Worm (Caenorhabditis elegans) whole organism, L4 larva: ENCODE data around the gene M05D6.2.
A peak's percentile ranks its signal among the peaks of the same experiment; 100 is the strongest.

Source experiments
- F37D6.2 ChIP-seq: sonication (generic microtip); optimal IDR thresholded peaks from 2 replicates; lab custom pipeline; 2016; ENCODE audit warnings: mild to moderate bottlenecking, missing genetic modification characterization, missing compliant biosample characterization
- T26A8.4 ChIP-seq: fragments of 200-800 bp; sonication (Bioruptor generic); IDR thresholded peaks from 2 replicates; pipeline ENCODE4 v1.3.6; 2022; ENCODE audit warnings: missing genetic modification characterization, missing compliant biosample characterization
- Y105C5A.15 ChIP-seq: fragments of 200-800 bp; sonication (Bioruptor generic); IDR thresholded peaks from 2 replicates; pipeline ENCODE4 v1.3.6; 2022; ENCODE audit warnings: missing genetic modification characterization, missing compliant biosample characterization
- Y48G9A.11 ChIP-seq: fragments of 200-800 bp; sonication (Bioruptor generic); IDR thresholded peaks from 2 replicates; pipeline ENCODE4 v1.3.6; 2022; ENCODE audit warnings: missing genetic modification reagents, missing genetic modification characterization, missing compliant biosample characterization
- Y75B8A.6 ChIP-seq: fragments of 200-800 bp; sonication (Bioruptor generic); IDR thresholded peaks from 2 replicates; pipeline ENCODE4 v1.3.6; 2022; ENCODE audit warnings: missing genetic modification reagents, missing genetic modification characterization, missing compliant biosample characterization
- ZK337.2 ChIP-seq: fragments of 200-800 bp; sonication (Bioruptor generic); IDR thresholded peaks from 2 replicates; pipeline ENCODE4 v1.3.6; 2022; ENCODE audit warnings: missing genetic modification reagents, missing genetic modification characterization, missing compliant biosample characterization
- aha-1 ChIP-seq: fragments of 150-350 bp; peaks from one replicate; lab custom pipeline; 2014; ENCODE audit warnings: missing biosample characterization, missing genetic modification characterization
- ama-1 ChIP-seq: fragments of 150-350 bp; optimal IDR thresholded peaks from 2 replicates; lab custom pipeline; 2014; ENCODE audit warnings: inconsistent platforms, mixed read lengths
- arid-1 ChIP-seq: fragments of 200-800 bp; sonication (Bioruptor generic); conservative IDR thresholded peaks from 2 replicates; pipeline ENCODE4 v1.3.6; 2022; ENCODE audit warnings: missing genetic modification reagents, missing genetic modification characterization, missing compliant biosample characterization
- ceh-20 ChIP-seq: fragments of 200-800 bp; sonication (Bioruptor generic); IDR thresholded peaks from 2 replicates; pipeline ENCODE4 v1.3.6; 2022; ENCODE audit warnings: missing genetic modification reagents, missing genetic modification characterization, missing compliant biosample characterization
- ceh-28 ChIP-seq: fragments of 150-350 bp; optimal IDR thresholded peaks from 2 replicates; lab custom pipeline; 2014; ENCODE audit warnings: missing biosample characterization, missing genetic modification reagents, missing genetic modification characterization
- ceh-62 ChIP-seq: sonication (generic microtip); optimal IDR thresholded peaks from 2 replicates; lab custom pipeline; 2017; ENCODE audit warnings: missing biosample characterization, missing genetic modification characterization
- daf-12 ChIP-seq: fragments of 150-350 bp; optimal IDR thresholded peaks from 2 replicates; lab custom pipeline; 2014; ENCODE audit warnings: missing biosample characterization, missing genetic modification reagents, missing genetic modification characterization
- dmd-6 ChIP-seq: fragments of 200-800 bp; sonication (Bioruptor generic); IDR thresholded peaks from 2 replicates; pipeline ENCODE4 v1.3.6; 2022; ENCODE audit warnings: missing genetic modification reagents, missing genetic modification characterization, missing compliant biosample characterization
- dpl-1 ChIP-seq: fragments of 150-350 bp; optimal IDR thresholded peaks from 2 replicates; lab custom pipeline; 2014; ENCODE audit warnings: missing biosample characterization, missing genetic modification reagents, missing genetic modification characterization
- duxl-1 ChIP-seq: sonication (generic microtip); optimal IDR thresholded peaks from 2 replicates; lab custom pipeline; 2016; ENCODE audit warnings: mild to moderate bottlenecking, missing genetic modification characterization, moderate library complexity, missing compliant biosample characterization; ENCODE audit not compliant: poor library complexity
- dve-1 ChIP-seq: sonication (generic microtip); optimal IDR thresholded peaks from 2 replicates; lab custom pipeline; 2017; ENCODE audit warnings: antibody characterized with exemption, mild to moderate bottlenecking, missing genetic modification characterization, missing compliant biosample characterization; ENCODE audit not compliant: insufficient read depth
- egl-27 ChIP-seq: sonication (generic microtip); optimal IDR thresholded peaks from 3 replicates; lab custom pipeline; 2017; ENCODE audit warnings: missing biosample characterization, missing genetic modification reagents, missing genetic modification characterization
- gei-8 ChIP-seq: fragments of 200-800 bp; sonication (Bioruptor generic); optimal IDR thresholded peaks from 2 replicates; lab custom pipeline; 2018; ENCODE audit warnings: mild to moderate bottlenecking, missing genetic modification characterization, missing compliant biosample characterization
- hif-1 ChIP-seq, 2 experiments: sonication (generic microtip); optimal IDR thresholded peaks; 2 replicates each; lab custom pipeline; 2016 to 2017; ENCODE audit warnings: missing compliant biosample characterization in 2 of 2, missing genetic modification characterization in 2 of 2, missing genetic modification reagents in 2 of 2, missing genotype in 2 of 2, mild to moderate bottlenecking in 1 of 2
- hlh-11 ChIP-seq: fragments of 200-800 bp; sonication (Bioruptor generic); optimal IDR thresholded peaks from 2 replicates; lab custom pipeline; 2018; ENCODE audit warnings: mild to moderate bottlenecking, missing genetic modification characterization, missing compliant biosample characterization
- hlh-30 ChIP-seq: sonication (generic microtip); optimal IDR thresholded peaks from 2 replicates; lab custom pipeline; 2017; ENCODE audit warnings: antibody characterized with exemption, mild to moderate bottlenecking, missing genetic modification characterization, missing compliant biosample characterization; ENCODE audit not compliant: insufficient read depth
- hmg-1.1 ChIP-seq: fragments of 200-800 bp; sonication (Bioruptor generic); IDR thresholded peaks from 2 replicates; pipeline ENCODE4 v1.3.6; 2022; ENCODE audit warnings: missing genetic modification reagents, missing genetic modification characterization, missing compliant biosample characterization
- lin-13 ChIP-seq: fragments of 150-350 bp; optimal IDR thresholded peaks from 2 replicates; lab custom pipeline; 2014; ENCODE audit warnings: missing biosample characterization, missing genetic modification reagents, missing genetic modification characterization
- lin-15B ChIP-seq: fragments of 150-350 bp; sonication (generic microtip); optimal IDR thresholded peaks from 3 replicates; lab custom pipeline; 2014; ENCODE audit warnings: missing biosample characterization, missing genetic modification characterization
- lin-29 ChIP-seq: fragments of 200-800 bp; sonication (Bioruptor generic); IDR thresholded peaks from 2 replicates; pipeline ENCODE4 v1.3.6; 2022; ENCODE audit warnings: missing genetic modification reagents, missing genetic modification characterization, missing compliant biosample characterization
- lin-38 ChIP-seq: fragments of 200-800 bp; sonication (Bioruptor generic); IDR thresholded peaks from 2 replicates; pipeline ENCODE4 v1.3.6; 2022; ENCODE audit warnings: missing genetic modification reagents, missing genetic modification characterization, missing compliant biosample characterization
- lir-3 ChIP-seq: sonication (generic microtip); optimal IDR thresholded peaks from 2 replicates; lab custom pipeline; 2016; ENCODE audit warnings: mild to moderate bottlenecking, missing genetic modification characterization, missing compliant biosample characterization
- lsy-2 ChIP-seq, 2 experiments: fragments of 150-350 bp in 1 of 2; sonication (generic microtip) in 1 of 2; optimal IDR thresholded peaks; 2 replicates each; lab custom pipeline; 2014 to 2017; ENCODE audit warnings: missing biosample characterization in 2 of 2, missing genetic modification characterization in 2 of 2
- madf-5 ChIP-seq, 2 experiments: fragments of 200-800 bp; sonication (Bioruptor generic); IDR thresholded peaks; 2 replicates each; pipeline ENCODE4 v1.3.6; 2022; ENCODE audit warnings: missing compliant biosample characterization in 2 of 2, missing genetic modification characterization in 2 of 2
- madf-9 ChIP-seq: fragments of 200-800 bp; sonication (Bioruptor generic); conservative IDR thresholded peaks from 2 replicates; pipeline ENCODE4 v1.3.6; 2022; ENCODE audit warnings: missing genetic modification reagents, missing genetic modification characterization, missing compliant biosample characterization
- mdl-1 ChIP-seq, 2 experiments: fragments of 150-350 bp in 1 of 2; sonication (generic microtip) in 1 of 2; optimal IDR thresholded peaks; 2 replicates each; lab custom pipeline; 2014 to 2017; ENCODE audit warnings: missing biosample characterization in 2 of 2, missing genetic modification characterization in 2 of 2
- mep-1 ChIP-seq: fragments of 150-350 bp; sonication (generic microtip); optimal IDR thresholded peaks from 3 replicates; lab custom pipeline; 2014; ENCODE audit warnings: missing biosample characterization, missing genetic modification characterization
- mes-2 ChIP-seq: sonication (generic microtip); optimal IDR thresholded peaks from 2 replicates; lab custom pipeline; 2016; ENCODE audit warnings: missing genotype, mild to moderate bottlenecking, missing genetic modification characterization, missing compliant biosample characterization; ENCODE audit not compliant: poor library complexity, severe bottlenecking
- mxl-3 ChIP-seq: fragments of 200-800 bp; sonication (Bioruptor generic); optimal IDR thresholded peaks from 2 replicates; lab custom pipeline; 2018; ENCODE audit warnings: mild to moderate bottlenecking, missing genetic modification characterization, missing compliant biosample characterization
- nhr-11 ChIP-seq: fragments of 150-350 bp; optimal IDR thresholded peaks from 2 replicates; lab custom pipeline; 2014; ENCODE audit warnings: missing biosample characterization, missing genetic modification characterization
- nhr-111 ChIP-seq: fragments of 200-800 bp; sonication (Bioruptor generic); optimal IDR thresholded peaks from 2 replicates; lab custom pipeline; 2018; ENCODE audit warnings: mild to moderate bottlenecking, missing genetic modification characterization, missing compliant biosample characterization
- nhr-237 ChIP-seq: sonication (generic microtip); optimal IDR thresholded peaks from 2 replicates; lab custom pipeline; 2017; ENCODE audit warnings: missing biosample characterization, missing genetic modification characterization
- nhr-28 ChIP-seq: fragments of 150-350 bp; optimal IDR thresholded peaks from 2 replicates; lab custom pipeline; 2014; ENCODE audit warnings: missing biosample characterization, missing genetic modification characterization
- nhr-77 ChIP-seq: fragments of 150-350 bp; optimal IDR thresholded peaks from 2 replicates; lab custom pipeline; 2014; ENCODE audit warnings: missing biosample characterization, missing genetic modification characterization
- rbr-2 ChIP-seq: sonication (generic microtip); optimal IDR thresholded peaks from 2 replicates; lab custom pipeline; 2016; ENCODE audit warnings: missing genotype, missing genetic modification characterization, missing compliant biosample characterization
- set-16 ChIP-seq: fragments of 200-800 bp; sonication (Bioruptor generic); IDR thresholded peaks from 2 replicates; pipeline ENCODE4 v1.3.6; 2022; ENCODE audit warnings: missing genetic modification reagents, missing genetic modification characterization, missing compliant biosample characterization
- snpc-4 ChIP-seq: fragments of 150-350 bp; optimal IDR thresholded peaks from 2 replicates; lab custom pipeline; 2014; ENCODE audit warnings: missing biosample characterization, missing genetic modification characterization
- spr-1 ChIP-seq: sonication (generic microtip); optimal IDR thresholded peaks from 2 replicates; lab custom pipeline; 2016; ENCODE audit warnings: mild to moderate bottlenecking, missing genetic modification characterization, missing compliant biosample characterization
- unc-130 ChIP-seq: sonication (generic microtip); optimal IDR thresholded peaks from 2 replicates; lab custom pipeline; 2016; ENCODE audit warnings: missing genetic modification reagents, missing genetic modification characterization, missing compliant biosample characterization
- zag-1 ChIP-seq: fragments of 150-350 bp; optimal IDR thresholded peaks from 2 replicates; lab custom pipeline; 2014; ENCODE audit warnings: missing biosample characterization, missing genetic modification characterization
- ztf-11 ChIP-seq: fragments of 150-350 bp; optimal IDR thresholded peaks from 2 replicates; lab custom pipeline; 2014; ENCODE audit warnings: missing biosample characterization, missing genetic modification characterization
- ztf-7 ChIP-seq: fragments of 150-350 bp; optimal IDR thresholded peaks from 2 replicates; lab custom pipeline; 2014; ENCODE audit warnings: missing biosample characterization, missing genetic modification characterization

Gene M05D6.2

DNA sequence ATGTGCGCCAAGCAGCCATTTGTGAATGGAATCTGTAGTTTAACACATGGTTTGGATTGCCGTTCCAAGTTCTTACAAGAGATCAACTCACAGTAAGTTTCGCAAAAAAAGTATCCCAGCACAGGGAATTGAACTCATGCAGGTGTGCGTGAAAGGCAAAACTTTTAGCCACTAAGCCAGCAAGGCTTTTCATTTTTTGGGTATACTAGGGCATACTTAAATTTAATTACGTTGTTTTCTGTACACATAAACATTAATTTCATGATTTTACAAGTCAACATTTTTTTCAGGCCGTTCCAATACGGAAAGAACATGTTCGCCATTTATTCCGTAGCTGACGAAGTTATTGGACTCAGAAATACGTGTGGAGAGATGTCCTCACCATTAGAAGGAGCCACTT is 26.4 kb upstream of the M05D6.2 start (continued):
- no peak for TF ChIP-seq snpc-4
- no peak for TF ChIP-seq daf-12 (tag; lab: Kevin White, UChicago)
- TF ChIP-seq madf-9 (GFP tag; lab: Robert Waterston, UW): no peak
- TF ChIP-seq mdl-1 (tag; optimal IDR thresholded peaks at IDR 0.05; lab: Kevin White, UChicago): no peak
- TF ChIP-seq mxl-3 (GFP tag; lab: Kevin White, UChicago): peak; percentile 50
- no peak for TF ChIP-seq dpl-1 (GFP tag; lab: Kevin White, UChicago)
- no peak for TF ChIP-seq nhr-28 (tag; lab: Kevin White, UChicago)
- TF ChIP-seq hlh-11: peak; percentile 4
- peak; percentile 75 for TF ChIP-seq nhr-111 (GFP tag; lab: Kevin White, UChicago)
- TF ChIP-seq mep-1: no peak
- TF ChIP-seq ztf-7 (tag; lab: Kevin White, UChicago): peak; percentile 1
- TF ChIP-seq lin-29 (GFP tag; lab: Robert Waterston, UW): peak; percentile 7; the same call in 1 of the 2 replicates
- no peak for TF ChIP-seq ceh-28 (tag; lab: Kevin White, UChicago)
- no peak for TF ChIP-seq nhr-237 (tag; lab: Kevin White, UChicago)
- TF ChIP-seq ZK337.2 (GFP tag; lab: Robert Waterston, UW): 0 out of 2 replicates have a peak, but pooled peaks have one; percentile 25
- peak; percentile 72 to 77; a peak in 3 of 4 replicates for TF ChIP-seq madf-5 (GFP tag; IDR thresholded peaks at IDR 0.05; lab: Robert Waterston, UW)
- TF ChIP-seq ztf-11 (tag; lab: Kevin White, UChicago): no peak
- peak; percentile 85 for TF ChIP-seq lin-38
- TF ChIP-seq egl-27: no peak
- TF ChIP-seq lir-3 (tag; lab: Kevin White, UChicago): peak; percentile 85
- no peak for TF ChIP-seq nhr-11 (tag; lab: Kevin White, UChicago)
- TF ChIP-seq nhr-77: no peak
- TF ChIP-seq spr-1 (tag; lab: Kevin White, UChicago): peak; percentile 84
- no peak for TF ChIP-seq F37D6.2 (tag; lab: Kevin White, UChicago)
- TF ChIP-seq lin-15B (tag; lab: Kevin White, UChicago): no peak
- TF ChIP-seq set-16 (GFP tag; lab: Robert Waterston, UW): no peak

DNA sequence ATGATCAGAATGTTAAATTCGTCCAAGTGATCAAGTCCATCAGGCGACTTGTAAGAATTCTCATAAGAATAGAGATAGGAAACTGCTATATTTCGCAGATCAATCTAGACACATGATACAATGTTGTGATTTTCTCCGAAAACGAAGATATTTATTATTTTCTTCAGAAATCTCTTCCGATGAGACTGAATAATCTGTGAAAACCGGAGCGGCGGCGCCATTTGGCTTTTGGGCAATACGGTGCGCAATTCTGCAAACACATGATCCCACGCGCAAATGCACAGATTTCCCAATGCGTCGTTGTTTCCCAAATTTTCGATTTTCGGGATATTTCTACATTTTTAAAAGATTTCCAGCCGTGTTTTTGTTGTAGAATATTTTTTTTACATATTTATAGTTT is 25.7 kb upstream of the M05D6.2 start:
- TF ChIP-seq zag-1 (tag; lab: Kevin White, UChicago): no peak
- no peak for TF ChIP-seq lin-15B (tag; lab: Kevin White, UChicago)
- no peak for TF ChIP-seq Y75B8A.6
- no peak for TF ChIP-seq ama-1 (lab: Kevin White, UChicago)
- TF ChIP-seq arid-1 (GFP tag; lab: Robert Waterston, UW): no peak
- TF ChIP-seq egl-27: no peak
- peak; percentile 60 for TF ChIP-seq lin-38
- peak; percentile 32 for TF ChIP-seq rbr-2
- peak in 1 of 2 experiments; percentile 91 for TF ChIP-seq lsy-2 (tag; optimal IDR thresholded peaks at IDR 0.05; lab: Kevin White, UChicago)
- TF ChIP-seq hlh-30 (tag; lab: Kevin White, UChicago): peak; percentile 48
- no peak for TF ChIP-seq ceh-62 (tag; lab: Kevin White, UChicago)
- no peak for TF ChIP-seq Y105C5A.15 (GFP tag; lab: Robert Waterston, UW)
- TF ChIP-seq aha-1 (tag; lab: Kevin White, UChicago): no peak
- peak; percentile 57 for TF ChIP-seq dpl-1 (GFP tag; lab: Kevin White, UChicago)
- TF ChIP-seq dmd-6: peak; percentile 9; the same call in 1 of the 2 replicates
- TF ChIP-seq gei-8 (GFP tag; lab: Kevin White, UChicago): no peak
- TF ChIP-seq dve-1 (tag; lab: Kevin White, UChicago): peak; percentile 46
- TF ChIP-seq mep-1: peak; percentile 48
- TF ChIP-seq mdl-1 (tag; optimal IDR thresholded peaks at IDR 0.05; lab: Kevin White, UChicago): no peak
- TF ChIP-seq ceh-28 (tag; lab: Kevin White, UChicago): no peak
- peak; percentile 48 for TF ChIP-seq hmg-1.1
- peak; percentile 69 for TF ChIP-seq mes-2 (tag; lab: Kevin White, UChicago)
- TF ChIP-seq T26A8.4 (GFP tag; lab: Robert Waterston, UW): peak; percentile 23; the same call in 1 of the 2 replicates
- TF ChIP-seq Y48G9A.11 (GFP tag; lab: Robert Waterston, UW): peak; percentile 6; the same call in 1 of the 2 replicates
- no peak for TF ChIP-seq unc-130 (GFP tag; lab: Kevin White, UChicago)
- TF ChIP-seq lin-13 (GFP tag; lab: Kevin White, UChicago): no peak
- TF ChIP-seq hif-1 (tag; optimal IDR thresholded peaks at IDR 0.05; lab: Kevin White, UChicago): peak in 1 of 2 experiments; percentile 5
- TF ChIP-seq hlh-11: peak; percentile 26
- TF ChIP-seq ceh-20: 0 out of 2 replicates have a peak, but pooled peaks have one; percentile 12
- peak; percentile 39 for TF ChIP-seq duxl-1 (tag; lab: Kevin White, UChicago)
- TF ChIP-seq nhr-28 (tag; lab: Kevin White, UChicago): peak; percentile 74
